Worm (Caenorhabditis elegans): ENCODE results near the gene ceh-74.

The ceh-74 gene

ce11 chrV:14177657-14178129 is at the start of gene ceh-74:
Gene ceh-74, plus strand, starts transcription at chrV:14178079.
- TF ChIP-seq nhr-129 (tag; optimal IDR thresholded peaks at IDR 0.05) (peak; percentile 50), crh-2 (tag; optimal IDR thresholded peaks at IDR 0.05) (no peak), ztf-11 (tag; optimal IDR thresholded peaks at IDR 0.05) (no peak), nhr-10 (tag; optimal IDR thresholded peaks at IDR 0.05) (no peak), unc-39 (tag; optimal IDR thresholded peaks at IDR 0.05) (no peak), sma-9 (GFP tag; optimal IDR thresholded peaks at IDR 0.05) (peak; percentile 7), sma-9 (tag; optimal IDR thresholded peaks at IDR 0.05) (no peak), elt-3 (tag; optimal IDR thresholded peaks at IDR 0.05) (no peak), C34F6.9 (tag; optimal IDR thresholded peaks at IDR 0.05) (peak; percentile 61), ama-1 (optimal IDR thresholded peaks at IDR 0.05) (no peak), ztf-1 (GFP tag; conservative IDR thresholded peaks at IDR 0.05) (no peak), F13H6.1 (tag; optimal IDR thresholded peaks at IDR 0.05) (peak; percentile 16)

- TF ChIP-seq fos-1 (tag; optimal IDR thresholded peaks at IDR 0.05) (no peak), elt-3 (tag; optimal IDR thresholded peaks at IDR 0.05) (no peak), ama-1 (optimal IDR thresholded peaks at IDR 0.05) (no peak), unc-62 (GFP tag; optimal IDR thresholded peaks at IDR 0.05) (no peak), Y55F3AM.14 (GFP tag; optimal IDR thresholded peaks at IDR 0.05) (peak; percentile 3), nhr-21 (tag; optimal IDR thresholded peaks at IDR 0.05) (no peak)
These were observed 49.0 kb upstream of the ceh-74 start for ce11 chrV:14128858-14129257.

- no peak for TF ChIP-seq mab-5 (tag; optimal IDR thresholded peaks at IDR 0.05)
- TF ChIP-seq egl-27 (tag; optimal IDR thresholded peaks at IDR 0.05): no peak
- no peak for TF ChIP-seq lin-11 (tag; optimal IDR thresholded peaks at IDR 0.05)
- no peak for TF ChIP-seq zag-1 (tag; optimal IDR thresholded peaks at IDR 0.05)
- no peak for TF ChIP-seq sma-9 (GFP tag; optimal IDR thresholded peaks at IDR 0.05)
- TF ChIP-seq sma-9 (tag; optimal IDR thresholded peaks at IDR 0.05): no peak
- TF ChIP-seq skn-1 (tag; optimal IDR thresholded peaks at IDR 0.05): no peak
- TF ChIP-seq aly-2 (tag; optimal IDR thresholded peaks at IDR 0.05): no peak
- TF ChIP-seq lin-13 (GFP tag; optimal IDR thresholded peaks at IDR 0.05): no peak
- no peak for TF ChIP-seq mbf-1 (tag; optimal IDR thresholded peaks at IDR 0.05)
- no peak for TF ChIP-seq gmeb-1 (tag; optimal IDR thresholded peaks at IDR 0.05)
- no peak for TF ChIP-seq sem-4 (tag; optimal IDR thresholded peaks at IDR 0.05)
- TF ChIP-seq ZK546.5 (tag; optimal IDR thresholded peaks at IDR 0.05): no peak
- TF ChIP-seq unc-39 (tag; optimal IDR thresholded peaks at IDR 0.05): no peak
- no peak for TF ChIP-seq unc-62 (GFP tag; optimal IDR thresholded peaks at IDR 0.05)
- TF ChIP-seq ztf-11 (tag; optimal IDR thresholded peaks at IDR 0.05): no peak
These were observed 47.7 kb upstream of the ceh-74 start for ce11 chrV:14130226-14130625.

- TF ChIP-seq ztf-11 (tag; optimal IDR thresholded peaks at IDR 0.05): no peak
- peak in 1 of 2 experiments; percentile 16 for TF ChIP-seq lsy-2 (tag; optimal IDR thresholded peaks at IDR 0.05)
- TF ChIP-seq sma-9 (GFP tag; optimal IDR thresholded peaks at IDR 0.05): peak; percentile 8
- no peak for TF ChIP-seq sma-9 (tag; optimal IDR thresholded peaks at IDR 0.05)
- TF ChIP-seq ztf-1 (GFP tag; conservative IDR thresholded peaks at IDR 0.05): no peak
- TF ChIP-seq nhr-129 (tag; optimal IDR thresholded peaks at IDR 0.05): peak; percentile 8
- TF ChIP-seq dmd-4 (tag; optimal IDR thresholded peaks at IDR 0.05): no peak
- peak; percentile 17 for TF ChIP-seq nhr-25 (tag; optimal IDR thresholded peaks at IDR 0.05)
These were observed 44.7 kb upstream of the ceh-74 start for ce11 chrV:14133002-14133763.

- TF ChIP-seq nhr-23 (tag; optimal IDR thresholded peaks at IDR 0.05) (no peak), nhr-21 (tag; optimal IDR thresholded peaks at IDR 0.05) (no peak), fos-1 (tag; optimal IDR thresholded peaks at IDR 0.05) (peak; percentile 75), nhr-25 (tag; optimal IDR thresholded peaks at IDR 0.05) (peak; percentile 29), nhr-10 (tag; optimal IDR thresholded peaks at IDR 0.05) (no peak)
These were observed 43.0 kb upstream of the ceh-74 start for ce11 chrV:14134757-14135441.
